Fruit fly (Drosophila melanogaster) whole organism, embryonic: ENCODE data around the gene Alh.

Source experiments
- Ada2b ChIP-seq: fragments of 200-800 bp; sonication (Bioruptor generic); IDR thresholded peaks from 2 replicates; pipeline ENCODE4 v1.3.6; 2022; ENCODE audit warnings: missing biosample characterization, missing genetic modification characterization
- C15 ChIP-seq: fragments of 200-800 bp; sonication (Bioruptor generic); IDR thresholded peaks from 3 replicates; pipeline ENCODE4 v1.3.6; 2022; ENCODE audit warnings: missing biosample characterization, missing genetic modification characterization
- CG10209 ChIP-seq: fragments of 200-800 bp; sonication (Bioruptor generic); optimal IDR thresholded peaks from 3 replicates; lab custom pipeline; 2017; ENCODE audit warnings: missing biosample characterization, mild to moderate bottlenecking, missing genetic modification characterization, missing genetic modification reagents
- CG12236 ChIP-seq: fragments of 200-800 bp; sonication (Bioruptor generic); optimal IDR thresholded peaks from 2 replicates; lab custom pipeline; 2016; ENCODE audit warnings: missing biosample characterization, missing genetic modification characterization
- CG1233 ChIP-seq: fragments of 200-800 bp; sonication (Bioruptor generic); optimal IDR thresholded peaks from 4 replicates; lab custom pipeline; 2018; ENCODE audit warnings: missing biosample characterization, mild to moderate bottlenecking, missing genetic modification characterization
- CG13296 ChIP-seq: fragments of 200-800 bp; sonication (Bioruptor generic); optimal IDR thresholded peaks from 3 replicates; lab custom pipeline; 2018; ENCODE audit warnings: missing biosample characterization, mild to moderate bottlenecking, missing genetic modification characterization
- CG13894 ChIP-seq: fragments of 200-800 bp; sonication (Bioruptor generic); optimal IDR thresholded peaks from 3 replicates; lab custom pipeline; 2018; ENCODE audit warnings: missing biosample characterization, mild to moderate bottlenecking, missing genetic modification characterization, moderate library complexity
- CG14667 ChIP-seq: fragments of 200-800 bp; sonication (Bioruptor generic); IDR thresholded peaks from 2 replicates; pipeline ENCODE4 v1.3.6; 2022; ENCODE audit warnings: missing biosample characterization, missing genetic modification characterization
- CG14860 ChIP-seq: fragments of 200-800 bp; sonication (Bioruptor generic); IDR thresholded peaks from 3 replicates; pipeline ENCODE4 v1.3.6; 2022; ENCODE audit warnings: missing biosample characterization, missing genetic modification characterization; ENCODE audit not compliant: partially characterized antibody
- CG16863 ChIP-seq: fragments of 200-800 bp; sonication (Bioruptor generic); optimal IDR thresholded peaks from 3 replicates; lab custom pipeline; 2016; ENCODE audit warnings: missing biosample characterization, missing genetic modification characterization
- CG17359 ChIP-seq: fragments of 200-800 bp; sonication (Bioruptor generic); optimal IDR thresholded peaks from 3 replicates; lab custom pipeline; 2018; ENCODE audit warnings: missing biosample characterization, mild to moderate bottlenecking, missing genetic modification characterization, moderate library complexity
- CG18011 ChIP-seq: fragments of 200-800 bp; sonication (Bioruptor generic); optimal IDR thresholded peaks from 2 replicates; lab custom pipeline; 2017; ENCODE audit warnings: missing biosample characterization, missing genetic modification characterization, mild to moderate bottlenecking, moderate library complexity, missing genotype
- CG2199 ChIP-seq: fragments of 200-800 bp; sonication (Bioruptor generic); IDR thresholded peaks from 3 replicates; pipeline ENCODE4 v1.3.6; 2022; ENCODE audit warnings: missing biosample characterization, missing genetic modification characterization
- CG2889 ChIP-seq: fragments of 200-800 bp; sonication (Bioruptor generic); IDR thresholded peaks from 3 replicates; pipeline ENCODE4 v1.3.6; 2022; ENCODE audit warnings: missing biosample characterization, missing genetic modification characterization
- CG3065 ChIP-seq: fragments of 200-800 bp; sonication (Bioruptor generic); optimal IDR thresholded peaks from 2 replicates; lab custom pipeline; 2016; ENCODE audit warnings: missing biosample characterization, missing genetic modification characterization
- CG43689 ChIP-seq: fragments of 200-800 bp; sonication (Bioruptor generic); IDR thresholded peaks from 2 replicates; pipeline ENCODE4 v1.3.6; 2022; ENCODE audit warnings: missing biosample characterization, missing genetic modification characterization
- CG4404 ChIP-seq: fragments of 200-800 bp; sonication (Bioruptor generic); IDR thresholded peaks from 2 replicates; pipeline ENCODE4 v1.3.6; 2022; ENCODE audit warnings: missing biosample characterization, missing genetic modification characterization
- CG4617 ChIP-seq: fragments of 200-800 bp; sonication (Bioruptor generic); optimal IDR thresholded peaks from 3 replicates; lab custom pipeline; 2016; ENCODE audit warnings: missing biosample characterization, missing genetic modification characterization, borderline replicate concordance
- CG5245 ChIP-seq: fragments of 200-800 bp; sonication (Bioruptor generic); optimal IDR thresholded peaks from 3 replicates; lab custom pipeline; 2016; ENCODE audit warnings: missing biosample characterization, missing genetic modification characterization
- CG6654 ChIP-seq: fragments of 200-800 bp; sonication (Bioruptor generic); optimal IDR thresholded peaks from 2 replicates; lab custom pipeline; 2017; ENCODE audit warnings: missing biosample characterization, mild to moderate bottlenecking, missing genetic modification characterization
- CG9215 ChIP-seq: fragments of 200-800 bp; sonication (Bioruptor generic); IDR thresholded peaks from 2 replicates; pipeline ENCODE4 v1.3.6; 2022; ENCODE audit warnings: missing biosample characterization, missing genetic modification characterization
- CG9932 ChIP-seq: fragments of 200-800 bp; sonication (Bioruptor generic); IDR thresholded peaks from 2 replicates; pipeline ENCODE4 v1.3.6; 2022; ENCODE audit warnings: missing biosample characterization, missing genetic modification characterization
- Camta ChIP-seq: fragments of 200-800 bp; sonication (Bioruptor generic); optimal IDR thresholded peaks from 2 replicates; lab custom pipeline; 2016; ENCODE audit warnings: missing biosample characterization, missing genetic modification characterization
- Dfd ChIP-seq, 2 experiments: fragments of >200 bp; optimal IDR thresholded peaks; 2 replicates each; lab custom pipeline; 2017; ENCODE audit warnings: missing biosample characterization in 2 of 2, missing genetic modification characterization in 2 of 2
- HmgZ ChIP-seq: fragments of 200-800 bp; sonication (Bioruptor generic); optimal IDR thresholded peaks from 2 replicates; lab custom pipeline; 2018; ENCODE audit warnings: missing biosample characterization, mild to moderate bottlenecking, missing genetic modification characterization
- Oaz ChIP-seq: fragments of 200-800 bp; sonication (Bioruptor generic); IDR thresholded peaks from 2 replicates; pipeline ENCODE4 v1.3.6; 2022; ENCODE audit warnings: missing biosample characterization, missing genetic modification characterization
- Ptx1 ChIP-seq: fragments of 200-800 bp; sonication (Bioruptor generic); IDR thresholded peaks from 2 replicates; pipeline ENCODE4 v1.3.6; 2022; ENCODE audit warnings: missing biosample characterization, missing genetic modification characterization
- Sin3A ChIP-seq: fragments of >200 bp; optimal IDR thresholded peaks from 2 replicates; lab custom pipeline; 2018
- Sry-β ChIP-seq: fragments of 200-800 bp; sonication (Bioruptor generic); optimal IDR thresholded peaks from 2 replicates; lab custom pipeline; 2018; ENCODE audit warnings: missing biosample characterization, mild to moderate bottlenecking, missing genetic modification characterization, moderate library complexity
- Usf ChIP-seq: fragments of 200-800 bp; sonication (Bioruptor generic); optimal IDR thresholded peaks from 2 replicates; lab custom pipeline; 2017; ENCODE audit warnings: missing genotype, missing biosample characterization, missing genetic modification characterization
- amos ChIP-seq: fragments of 200-800 bp; sonication (Bioruptor generic); IDR thresholded peaks from 2 replicates; pipeline ENCODE4 v1.3.6; 2022; ENCODE audit warnings: missing biosample characterization, missing genetic modification characterization; ENCODE audit not compliant: partially characterized antibody
- bab2 ChIP-seq: fragments of 200-800 bp; sonication (Bioruptor generic); optimal IDR thresholded peaks from 2 replicates; lab custom pipeline; 2016; ENCODE audit warnings: missing biosample characterization, missing genetic modification characterization
- btn ChIP-seq: fragments of 200-800 bp; sonication (Bioruptor generic); optimal IDR thresholded peaks from 2 replicates; lab custom pipeline; 2016; ENCODE audit warnings: missing biosample characterization, missing genetic modification characterization
- cg ChIP-seq: fragments of 200-800 bp; sonication (Bioruptor generic); optimal IDR thresholded peaks from 3 replicates; lab custom pipeline; 2019; ENCODE audit warnings: missing biosample characterization, mild to moderate bottlenecking, missing genetic modification characterization, moderate library complexity
- chif ChIP-seq, 2 experiments: fragments of 200-800 bp; sonication (Bioruptor generic); optimal IDR thresholded peaks; 3 replicates each; lab custom pipeline; 2016; ENCODE audit warnings: missing biosample characterization in 2 of 2, missing genetic modification characterization in 2 of 2
- chinmo ChIP-seq: fragments of 200-800 bp; sonication (Bioruptor generic); IDR thresholded peaks from 4 replicates; pipeline ENCODE4 v1.3.6; 2022; ENCODE audit warnings: missing biosample characterization, missing genetic modification characterization; ENCODE audit not compliant: partially characterized antibody
- da ChIP-seq: fragments of 200-800 bp; sonication (Bioruptor generic); optimal IDR thresholded peaks from 2 replicates; lab custom pipeline; 2016; ENCODE audit warnings: missing biosample characterization, missing genetic modification characterization
- dmrt11E ChIP-seq: fragments of 200-800 bp; sonication (Bioruptor generic); optimal IDR thresholded peaks from 3 replicates; lab custom pipeline; 2018; ENCODE audit warnings: missing biosample characterization, mild to moderate bottlenecking, missing genetic modification characterization, moderate library complexity
- ems ChIP-seq: fragments of 200-800 bp; sonication (Bioruptor generic); optimal IDR thresholded peaks from 3 replicates; lab custom pipeline; 2016; ENCODE audit warnings: missing biosample characterization, missing genetic modification characterization
- fu2 ChIP-seq: fragments of 200-800 bp; sonication (Bioruptor generic); optimal IDR thresholded peaks from 2 replicates; lab custom pipeline; 2016; ENCODE audit warnings: missing biosample characterization, missing genetic modification characterization
- ham ChIP-seq: fragments of 200-800 bp; sonication (Bioruptor generic); IDR thresholded peaks from 2 replicates; pipeline ENCODE4 v1.3.6; 2022; ENCODE audit warnings: missing biosample characterization, missing genetic modification characterization
- hbn ChIP-seq: fragments of 200-800 bp; sonication (Bioruptor generic); IDR thresholded peaks from 2 replicates; pipeline ENCODE4 v1.3.6; 2022; ENCODE audit warnings: missing biosample characterization, missing genetic modification characterization; ENCODE audit not compliant: partially characterized antibody
- insv ChIP-seq, 2 experiments: fragments of 200-800 bp; sonication (Bioruptor generic); optimal IDR thresholded peaks; 3 replicates each; lab custom pipeline; 2016 to 2018; ENCODE audit warnings: missing biosample characterization in 2 of 2, missing genetic modification characterization in 2 of 2
- knrl ChIP-seq: fragments of 200-800 bp; sonication (Bioruptor generic); IDR thresholded peaks from 3 replicates; pipeline ENCODE4 v1.3.6; 2022; ENCODE audit warnings: missing biosample characterization, missing genetic modification characterization; ENCODE audit not compliant: partially characterized antibody
- mam ChIP-seq: fragments of 200-800 bp; sonication (Bioruptor generic); optimal IDR thresholded peaks from 3 replicates; lab custom pipeline; 2016; ENCODE audit warnings: missing biosample characterization, missing genetic modification characterization
- nau ChIP-seq: fragments of 200-800 bp; sonication (Bioruptor generic); optimal IDR thresholded peaks from 3 replicates; lab custom pipeline; 2017; ENCODE audit warnings: missing biosample characterization, mild to moderate bottlenecking, missing genetic modification characterization, missing genetic modification reagents
- sim ChIP-seq: fragments of 200-800 bp; sonication (Bioruptor generic); IDR thresholded peaks from 2 replicates; pipeline ENCODE4 v1.3.6; 2022; ENCODE audit warnings: missing biosample characterization, missing genetic modification characterization
- slp2 ChIP-seq: fragments of 200-800 bp; sonication (Bioruptor generic); optimal IDR thresholded peaks from 2 replicates; lab custom pipeline; 2016; ENCODE audit warnings: missing biosample characterization, missing genetic modification characterization
- tap ChIP-seq: fragments of 200-800 bp; optimal IDR thresholded peaks from 3 replicates; lab custom pipeline; 2019; ENCODE audit warnings: missing biosample characterization, mild to moderate bottlenecking, missing genetic modification characterization, moderate library complexity
- zen2 ChIP-seq: fragments of 200-800 bp; sonication (Bioruptor generic); IDR thresholded peaks from 3 replicates; pipeline ENCODE4 v1.3.6; 2022; ENCODE audit warnings: missing biosample characterization, missing genetic modification characterization; ENCODE audit not compliant: partially characterized antibody

Alh gene

dm6 chr3R:7129280-7130069, 5.5 kb upstream of the Alh start, which contains the start of gene CG31248 (continued):
- no peak for TF ChIP-seq CG9215 (GFP tag; lab: Robert Waterston, UW)
- peak; percentile 58 for TF ChIP-seq knrl (GFP tag; lab: Robert Waterston, UW)
- no peak for TF ChIP-seq CG12236 (GFP tag; lab: Kevin White, UChicago)
- peak; percentile 52; the same call in 1 of the 4 replicates for TF ChIP-seq chinmo (GFP tag; lab: Robert Waterston, UW)
- no peak for TF ChIP-seq CG14667 (GFP tag; lab: Robert Waterston, UW)
- TF ChIP-seq slp2 (GFP tag; lab: Kevin White, UChicago) = no peak
- no peak for TF ChIP-seq CG9932 (GFP tag; lab: Robert Waterston, UW)
- no peak for TF ChIP-seq C15 (GFP tag; lab: Robert Waterston, UW)
- TF ChIP-seq Sry-β = no peak
- no peak for TF ChIP-seq CG4617 (GFP tag; lab: Kevin White, UChicago)
- peak; percentile 39 for TF ChIP-seq CG13894 (tag; lab: Kevin White, UChicago)
- no peak for TF ChIP-seq CG17359 (tag; lab: Kevin White, UChicago)
- TF ChIP-seq CG43689 = no peak
- TF ChIP-seq amos (GFP tag; lab: Robert Waterston, UW) = peak; percentile 78
- no peak for TF ChIP-seq CG2199 (GFP tag; lab: Robert Waterston, UW)
- TF ChIP-seq CG4404 (GFP tag; lab: Robert Waterston, UW) = no peak
- TF ChIP-seq mam = no peak
- no peak for TF ChIP-seq Dfd (GFP tag; optimal IDR thresholded peaks at IDR 0.05; lab: Kevin White, UChicago)
- no peak for TF ChIP-seq fu2 (GFP tag; lab: Kevin White, UChicago)
- no peak for TF ChIP-seq nau (GFP tag; lab: Kevin White, UChicago)
- TF ChIP-seq dmrt11E (tag; lab: Kevin White, UChicago) = no peak
- no peak for TF ChIP-seq Camta (GFP tag; lab: Kevin White, UChicago)
- no peak for TF ChIP-seq ems (GFP tag; lab: Kevin White, UChicago)
- no peak for TF ChIP-seq chif (GFP tag; optimal IDR thresholded peaks at IDR 0.05; lab: Kevin White, UChicago)
- TF ChIP-seq CG14860 = peak; percentile 80
- TF ChIP-seq sim (GFP tag; lab: Robert Waterston, UW) = no peak
- TF ChIP-seq CG16863 (GFP tag; lab: Kevin White, UChicago) = no peak
- no peak for TF ChIP-seq da
- TF ChIP-seq Ptx1 = no peak
- TF ChIP-seq Ada2b (GFP tag; lab: Robert Waterston, UW) = no peak
- TF ChIP-seq Oaz (GFP tag; lab: Robert Waterston, UW) = no peak
- TF ChIP-seq CG5245 = no peak
- no peak for TF ChIP-seq HmgZ (tag; lab: Kevin White, UChicago)
- peak; percentile 15 for TF ChIP-seq CG10209 (GFP tag; lab: Kevin White, UChicago)
- no peak for TF ChIP-seq btn (GFP tag; lab: Kevin White, UChicago)
- no peak for TF ChIP-seq bab2 (GFP tag; lab: Kevin White, UChicago)
- TF ChIP-seq insv (GFP tag; optimal IDR thresholded peaks at IDR 0.05; lab: Kevin White, UChicago) = no peak
- no peak for TF ChIP-seq CG1233 (GFP tag; lab: Kevin White, UChicago)
- TF ChIP-seq zen2 (GFP tag; lab: Robert Waterston, UW) = no peak
- TF ChIP-seq CG2889 = no peak
- no peak for TF ChIP-seq Sin3A
- TF ChIP-seq hbn (GFP tag; lab: Robert Waterston, UW) = peak; percentile 30; the same call in 1 of the 2 replicates
- no peak for TF ChIP-seq Usf (GFP tag; lab: Kevin White, UChicago)
- no peak for TF ChIP-seq CG3065
- TF ChIP-seq cg (GFP tag; lab: Kevin White, UChicago) = no peak
- TF ChIP-seq tap (tag; lab: Kevin White, UChicago) = no peak
- TF ChIP-seq CG13296 (GFP tag; lab: Kevin White, UChicago) = no peak
- TF ChIP-seq CG6654 = no peak
- TF ChIP-seq CG18011 (GFP tag; lab: Kevin White, UChicago) = no peak
- no peak for TF ChIP-seq ham (GFP tag; lab: Robert Waterston, UW)
